Fruit fly (Drosophila melanogaster): ENCODE results near the gene Tcs4.

dm6 chrX:19717041-19717440 is 15.5 kb upstream of the Tcs4 start:
- TF ChIP-seq h (optimal IDR thresholded peaks at IDR 0.05) (no peak), psq (optimal IDR thresholded peaks at IDR 0.05) (no peak)

Data from Kc167 (cell line).